Worm (Caenorhabditis elegans): ENCODE data around the gene Y17G9B.4.

DNA sequence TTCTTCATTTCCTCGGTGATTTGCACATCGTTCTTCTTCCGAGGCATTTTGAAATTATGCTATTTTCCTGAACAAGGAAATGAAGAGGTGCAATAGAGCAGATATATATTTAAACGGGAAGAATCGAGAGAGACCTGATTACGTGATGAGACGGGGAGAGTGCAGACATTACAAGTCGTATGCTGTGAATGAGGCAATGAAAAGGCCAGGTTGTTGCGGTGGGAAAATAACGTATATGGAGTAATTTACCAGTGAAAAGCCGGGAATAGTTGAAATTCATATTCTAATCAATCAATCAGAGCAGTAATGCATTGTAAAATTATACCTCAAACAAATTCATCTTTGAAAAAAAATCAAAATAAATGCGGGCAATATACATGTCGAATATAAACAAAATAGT is 6.7 kb downstream of the Y17G9B.4 start, which contains the start of gene Y17G9B.8:
- TF ChIP-seq ceh-90 (tag; optimal IDR thresholded peaks at IDR 0.05) (no peak), nhr-90 (tag; optimal IDR thresholded peaks at IDR 0.05; ENCODE audit: poor library complexity) (no peak), mep-1 (tag; optimal IDR thresholded peaks at IDR 0.05) (no peak), unc-30 (tag; optimal IDR thresholded peaks at IDR 0.05) (no peak), nhr-28 (tag; optimal IDR thresholded peaks at IDR 0.05) (no peak), nhr-12 (tag; optimal IDR thresholded peaks at IDR 0.05) (no peak)
